Fruit fly (Drosophila melanogaster): Measurements from ENCODE around the gene Pex12.
A peak's percentile ranks its signal among the peaks of the same experiment; 100 is the strongest.

dm6 chr2L:815785-816389 lies at the start of gene Pex12, which contains the start of gene Saf6:
- peak; percentile 12 for TF ChIP-seq Hr96 (GFP tag; optimal IDR thresholded peaks at IDR 0.05)
- TF ChIP-seq CG14711 (tag; optimal IDR thresholded peaks at IDR 0.05), result no peak
- TF ChIP-seq CG33017 (tag; optimal IDR thresholded peaks at IDR 0.05), result no peak
- TF ChIP-seq Mnt (GFP tag; optimal IDR thresholded peaks at IDR 0.05), result peak; percentile 24
- TF ChIP-seq CG12768 (GFP tag; optimal IDR thresholded peaks at IDR 0.05), result peak; percentile 25
- TF ChIP-seq CG7101 (tag; optimal IDR thresholded peaks at IDR 0.05), result peak; percentile 11
- TF ChIP-seq cnc (optimal IDR thresholded peaks at IDR 0.05), result no peak
